Fruit fly (Drosophila melanogaster): ENCODE measurements around the gene ush.

Gene ush

dm6 chr2L:470336-470934 lies 5.6 kb upstream of the ush start (continued):
- TF ChIP-seq CG1024 (GFP tag; IDR thresholded peaks at IDR 0.05), result no peak
- TF ChIP-seq CG10462 (GFP tag; optimal IDR thresholded peaks at IDR 0.05), result peak; percentile 12
- peak; percentile 42 for TF ChIP-seq p53 (GFP tag; optimal IDR thresholded peaks at IDR 0.05)
- peak; percentile 47 for TF ChIP-seq Sry-δ (GFP tag; optimal IDR thresholded peaks at IDR 0.05)
- no peak for TF ChIP-seq ac (GFP tag; optimal IDR thresholded peaks at IDR 0.05)
- peak; percentile 44; the same call in 1 of the 2 replicates for TF ChIP-seq CG6272 (GFP tag; IDR thresholded peaks at IDR 0.05)
- TF ChIP-seq Adf1 (GFP tag; IDR thresholded peaks at IDR 0.05), result no peak; the same call in 1 of the 2 replicates
- peak; percentile 71 for TF ChIP-seq Myb (GFP tag; optimal IDR thresholded peaks at IDR 0.05)
- peak; percentile 56 for TF ChIP-seq CG31365 (tag; optimal IDR thresholded peaks at IDR 0.05)
- peak; percentile 79 for TF ChIP-seq CG11504 (tag; optimal IDR thresholded peaks at IDR 0.05)
- peak; percentile 81 for TF ChIP-seq disco-r (GFP tag; optimal IDR thresholded peaks at IDR 0.05)
- no peak for TF ChIP-seq CG33557 (GFP tag; optimal IDR thresholded peaks at IDR 0.05)
- peak; percentile 81 for TF ChIP-seq Abd-B (GFP tag; optimal IDR thresholded peaks at IDR 0.05)
- TF ChIP-seq CG17568 (GFP tag; optimal IDR thresholded peaks at IDR 0.05), result peak; percentile 72
- TF ChIP-seq wdn (GFP tag; IDR thresholded peaks at IDR 0.05), result peak; percentile 16; the same call in 1 of the 2 replicates
- TF ChIP-seq Lpt (GFP tag; optimal IDR thresholded peaks at IDR 0.05), result no peak
- TF ChIP-seq run (tag; optimal IDR thresholded peaks at IDR 0.05), result peak; percentile 30
- TF ChIP-seq CG17829 (tag; optimal IDR thresholded peaks at IDR 0.05), result peak; percentile 50
- peak; percentile 52; the same call in 1 of the 2 replicates for TF ChIP-seq CG17612 (GFP tag; IDR thresholded peaks at IDR 0.05)
- 0 out of 2 replicates have a peak, but pooled peaks have one; percentile 68 for TF ChIP-seq Rfx (GFP tag; IDR thresholded peaks at IDR 0.05)
- peak; percentile 74 for TF ChIP-seq mirr (GFP tag; optimal IDR thresholded peaks at IDR 0.05)
- no peak for TF ChIP-seq HLH4C (GFP tag; IDR thresholded peaks at IDR 0.05; ENCODE audit: partially characterized antibody)
- no peak for TF ChIP-seq Hey (tag; optimal IDR thresholded peaks at IDR 0.05)
- peak; percentile 40 for TF ChIP-seq CG4404 (GFP tag; IDR thresholded peaks at IDR 0.05)
- peak; percentile 69 for TF ChIP-seq caup (GFP tag; optimal IDR thresholded peaks at IDR 0.05; ENCODE audit: severe bottlenecking)
- peak; percentile 58 for TF ChIP-seq CG12104 (GFP tag; optimal IDR thresholded peaks at IDR 0.05)
- no peak for TF ChIP-seq D (optimal IDR thresholded peaks at IDR 0.05)
- TF ChIP-seq D (GFP tag; optimal IDR thresholded peaks at IDR 0.05), result peak; percentile 21
- no peak for TF ChIP-seq Dfd (GFP tag; optimal IDR thresholded peaks at IDR 0.05)
- TF ChIP-seq CG14965 (GFP tag; optimal IDR thresholded peaks at IDR 0.05; ENCODE audit: borderline replicate concordance), result peak; percentile 31
- TF ChIP-seq CG10431 (GFP tag; optimal IDR thresholded peaks at IDR 0.05), result no peak
- peak; percentile 74 for TF ChIP-seq CG11398 (GFP tag; optimal IDR thresholded peaks at IDR 0.05)
- TF ChIP-seq CG7786 (GFP tag; optimal IDR thresholded peaks at IDR 0.05), result peak; percentile 91
- TF ChIP-seq CG17328 (GFP tag; IDR thresholded peaks at IDR 0.05), result peak; percentile 77
- peak; percentile 95 for TF ChIP-seq row (GFP tag; IDR thresholded peaks at IDR 0.05)
- TF ChIP-seq CG10209 (GFP tag; optimal IDR thresholded peaks at IDR 0.05), result peak; percentile 61
- 0 out of 2 replicates have a peak, but pooled peaks have one; percentile 19 for TF ChIP-seq CG7372 (GFP tag; IDR thresholded peaks at IDR 0.05)
- TF ChIP-seq Bgb (GFP tag; IDR thresholded peaks at IDR 0.05; ENCODE audit: partially characterized antibody), result no peak
- no peak for TF ChIP-seq Lhr (GFP tag; optimal IDR thresholded peaks at IDR 0.05)
- TF ChIP-seq gcm (GFP tag; optimal IDR thresholded peaks at IDR 0.05), result peak; percentile 28
- peak; percentile 63 for TF ChIP-seq CG7556 (GFP tag; optimal IDR thresholded peaks at IDR 0.05)
- 0 out of 2 replicates have a peak, but pooled peaks have one; percentile 12 for TF ChIP-seq chm (GFP tag; IDR thresholded peaks at IDR 0.05)
- peak; percentile 71 for TF ChIP-seq ci (GFP tag; IDR thresholded peaks at IDR 0.05)
- peak; percentile 68; the same call in 1 of the 2 replicates for TF ChIP-seq danr (GFP tag; IDR thresholded peaks at IDR 0.05)
- peak; percentile 80 for TF ChIP-seq CG4282 (GFP tag; optimal IDR thresholded peaks at IDR 0.05)
- TF ChIP-seq lbe (GFP tag; optimal IDR thresholded peaks at IDR 0.05), result no peak
- TF ChIP-seq CG10274 (GFP tag; optimal IDR thresholded peaks at IDR 0.05), result peak; percentile 76
- 0 out of 2 replicates have a peak, but pooled peaks have one; percentile 25 for TF ChIP-seq sens-2 (GFP tag; IDR thresholded peaks at IDR 0.05)
- no peak for TF ChIP-seq dati (GFP tag; IDR thresholded peaks at IDR 0.05)
- peak; percentile 53 for TF ChIP-seq CG8388 (GFP tag; optimal IDR thresholded peaks at IDR 0.05)

Data from whole organism, embryonic.